Worm (Caenorhabditis elegans) whole organism, late embryonic: ENCODE measurements around the gene C09E8.1.

ENCODE experiments used
- fkh-10 ChIP-seq: fragments of 150-350 bp; optimal IDR thresholded peaks from 2 replicates; lab custom pipeline; 2014; ENCODE audit warnings: missing biosample characterization, missing genetic modification reagents, missing genetic modification characterization
- hlh-6 ChIP-seq: sonication (generic microtip); optimal IDR thresholded peaks from 2 replicates; lab custom pipeline; 2016; ENCODE audit warnings: missing genotype, missing genetic modification characterization, missing compliant biosample characterization
- pha-4 ChIP-seq: fragments of 150-350 bp; optimal IDR thresholded peaks from 2 replicates; lab custom pipeline; 2018; ENCODE audit warnings: missing biosample characterization, missing genetic modification reagents, missing genetic modification characterization

- TF ChIP-seq hlh-6 (tag; lab: Kevin White, UChicago) (no peak), fkh-10 (GFP tag; lab: Kevin White, UChicago) (no peak), pha-4 (no peak)
These were observed 26.4 kb downstream of the C09E8.1 start, which contains the start of gene fbxb-14 for ce11 chrII:582649-583048.
